Worm (Caenorhabditis elegans) whole organism, late embryonic: ENCODE data around the gene hacl-1.

Experiments used
- C38D4.7 ChIP-seq: fragments of 200-800 bp; sonication (Bioruptor generic); optimal IDR thresholded peaks from 2 replicates; lab custom pipeline; 2018; ENCODE audit warnings: mild to moderate bottlenecking, missing genetic modification characterization, moderate library complexity, missing compliant biosample characterization
- F13H6.1 ChIP-seq: sonication (generic microtip); optimal IDR thresholded peaks from 2 replicates; lab custom pipeline; 2016; ENCODE audit warnings: missing genetic modification characterization, missing compliant biosample characterization
- K02D7.2 ChIP-seq: sonication (generic microtip); optimal IDR thresholded peaks from 2 replicates; lab custom pipeline; 2017; ENCODE audit warnings: mild to moderate bottlenecking, missing genetic modification characterization, missing compliant biosample characterization
- T23F11.4 ChIP-seq: fragments of 200-800 bp; sonication (Bioruptor generic); optimal IDR thresholded peaks from 2 replicates; lab custom pipeline; 2018; ENCODE audit warnings: mild to moderate bottlenecking, missing genetic modification characterization, missing compliant biosample characterization
- Y22D7AL.16 ChIP-seq: sonication (generic microtip); optimal IDR thresholded peaks from 2 replicates; lab custom pipeline; 2016; ENCODE audit warnings: missing genetic modification characterization, missing compliant biosample characterization
- ama-1 ChIP-seq: fragments of 150-350 bp; optimal IDR thresholded peaks from 2 replicates; lab custom pipeline; 2014
- ceh-19 ChIP-seq: fragments of 200-800 bp; sonication (Bioruptor generic); optimal IDR thresholded peaks from 2 replicates; lab custom pipeline; 2018; ENCODE audit warnings: mild to moderate bottlenecking, missing genetic modification characterization, missing compliant biosample characterization
- ceh-2 ChIP-seq: sonication (generic microtip); optimal IDR thresholded peaks from 2 replicates; lab custom pipeline; 2016; ENCODE audit warnings: missing genotype, missing genetic modification characterization, missing compliant biosample characterization
- ceh-31 ChIP-seq: sonication (generic microtip); optimal IDR thresholded peaks from 2 replicates; lab custom pipeline; 2016; ENCODE audit warnings: missing genetic modification characterization, missing compliant biosample characterization
- ceh-34 ChIP-seq: sonication (generic microtip); optimal IDR thresholded peaks from 2 replicates; lab custom pipeline; 2016; ENCODE audit warnings: mild to moderate bottlenecking, missing genetic modification characterization, missing compliant biosample characterization
- ceh-45 ChIP-seq: fragments of 200-800 bp; sonication (Bioruptor generic); IDR thresholded peaks from 2 replicates; pipeline ENCODE4 v1.3.6; 2022; ENCODE audit warnings: missing genetic modification reagents, missing genetic modification characterization, missing compliant biosample characterization
- ceh-48 ChIP-seq: sonication (generic microtip); optimal IDR thresholded peaks from 2 replicates; lab custom pipeline; 2016; ENCODE audit warnings: missing genetic modification characterization, inconsistent platforms, missing compliant biosample characterization
- ceh-9 ChIP-seq: sonication (generic microtip); optimal IDR thresholded peaks from 2 replicates; lab custom pipeline; 2016; ENCODE audit warnings: mild to moderate bottlenecking, missing genetic modification characterization, inconsistent platforms, missing compliant biosample characterization
- dmd-4 ChIP-seq: sonication (generic microtip); optimal IDR thresholded peaks from 2 replicates; lab custom pipeline; 2016; ENCODE audit warnings: borderline replicate concordance, missing genetic modification characterization, missing compliant biosample characterization
- elt-2 ChIP-seq: sonication (generic microtip); optimal IDR thresholded peaks from 2 replicates; lab custom pipeline; 2016; ENCODE audit warnings: missing genetic modification reagents, missing genetic modification characterization, missing compliant biosample characterization
- eyg-1 ChIP-seq: sonication (generic microtip); optimal IDR thresholded peaks from 2 replicates; lab custom pipeline; 2016; ENCODE audit warnings: missing genotype, missing genetic modification characterization, missing compliant biosample characterization
- fax-1 ChIP-seq: sonication (generic microtip); optimal IDR thresholded peaks from 2 replicates; lab custom pipeline; 2016; ENCODE audit warnings: missing genotype, missing genetic modification characterization, missing compliant biosample characterization
- gmeb-2 ChIP-seq: sonication (generic microtip); optimal IDR thresholded peaks from 2 replicates; lab custom pipeline; 2016; ENCODE audit warnings: missing genetic modification characterization, inconsistent platforms, missing compliant biosample characterization
- hlh-13 ChIP-seq: fragments of 200-800 bp; sonication (Bioruptor generic); optimal IDR thresholded peaks from 2 replicates; lab custom pipeline; 2018; ENCODE audit warnings: mild to moderate bottlenecking, missing genetic modification characterization, missing compliant biosample characterization
- hlh-15 ChIP-seq: sonication (generic microtip); optimal IDR thresholded peaks from 2 replicates; lab custom pipeline; 2016; ENCODE audit warnings: missing genetic modification characterization, missing compliant biosample characterization
- hlh-30 ChIP-seq: sonication (generic microtip); optimal IDR thresholded peaks from 2 replicates; lab custom pipeline; 2017; ENCODE audit warnings: antibody characterized with exemption, missing genetic modification characterization, missing compliant biosample characterization; ENCODE audit not compliant: insufficient read depth
- hlh-8 ChIP-seq: sonication (generic microtip); optimal IDR thresholded peaks from 2 replicates; lab custom pipeline; 2016; ENCODE audit warnings: missing genotype, missing genetic modification characterization, missing compliant biosample characterization
- madf-2 ChIP-seq: sonication (generic microtip); optimal IDR thresholded peaks from 2 replicates; lab custom pipeline; 2017; ENCODE audit warnings: missing genetic modification characterization, missing compliant biosample characterization
- mec-3 ChIP-seq: sonication (generic microtip); optimal IDR thresholded peaks from 2 replicates; lab custom pipeline; 2016; ENCODE audit warnings: borderline replicate concordance, missing genetic modification characterization, missing compliant biosample characterization
- nfya-1 ChIP-seq: sonication (generic microtip); optimal IDR thresholded peaks from 2 replicates; lab custom pipeline; 2017; ENCODE audit warnings: missing genetic modification characterization, mild to moderate bottlenecking, missing compliant biosample characterization, antibody characterized with exemption, moderate library complexity
- npax-4 ChIP-seq: sonication (generic microtip); optimal IDR thresholded peaks from 2 replicates; lab custom pipeline; 2016; ENCODE audit warnings: missing genetic modification characterization, missing compliant biosample characterization
- odd-2 ChIP-seq: sonication (generic microtip); optimal IDR thresholded peaks from 2 replicates; lab custom pipeline; 2017; ENCODE audit warnings: antibody characterized with exemption, mild to moderate bottlenecking, missing genetic modification characterization, missing compliant biosample characterization
- pat-9 ChIP-seq: fragments of 200-800 bp; sonication (Bioruptor generic); optimal IDR thresholded peaks from 2 replicates; lab custom pipeline; 2018; ENCODE audit warnings: mild to moderate bottlenecking, missing genetic modification characterization, moderate library complexity, missing compliant biosample characterization
- ref-2 ChIP-seq: sonication (generic microtip); optimal IDR thresholded peaks from 2 replicates; lab custom pipeline; 2016; ENCODE audit warnings: missing genetic modification characterization, missing compliant biosample characterization
- sox-4 ChIP-seq: sonication (generic microtip); optimal IDR thresholded peaks from 2 replicates; lab custom pipeline; 2017; ENCODE audit warnings: mild to moderate bottlenecking, missing genetic modification characterization, inconsistent platforms, missing compliant biosample characterization
- tbx-2 ChIP-seq: sonication (generic microtip); optimal IDR thresholded peaks from 2 replicates; lab custom pipeline; 2016; ENCODE audit warnings: missing genetic modification characterization, missing compliant biosample characterization
- ttx-3 ChIP-seq: sonication (generic microtip); optimal IDR thresholded peaks from 2 replicates; lab custom pipeline; 2016; ENCODE audit warnings: missing genetic modification reagents, missing genetic modification characterization, missing compliant biosample characterization
- unc-3 ChIP-seq, 2 experiments: fragments of 200-800 bp in 1 of 2; sonication (Bioruptor generic) in 1 of 2; sonication (generic microtip) in 1 of 2; conservative IDR thresholded peaks in 1 of 2; optimal IDR thresholded peaks in 1 of 2; 2 replicates each; pipeline versions ENCODE4 v1.3.6 to Lab custom; 2016 to 2022; ENCODE audit warnings: missing compliant biosample characterization in 2 of 2, missing genetic modification characterization in 2 of 2, missing genetic modification reagents in 1 of 2
- zip-5 ChIP-seq: sonication (generic microtip); optimal IDR thresholded peaks from 2 replicates; lab custom pipeline; 2016; ENCODE audit warnings: missing genetic modification characterization, missing compliant biosample characterization

The hacl-1 gene

DNA sequence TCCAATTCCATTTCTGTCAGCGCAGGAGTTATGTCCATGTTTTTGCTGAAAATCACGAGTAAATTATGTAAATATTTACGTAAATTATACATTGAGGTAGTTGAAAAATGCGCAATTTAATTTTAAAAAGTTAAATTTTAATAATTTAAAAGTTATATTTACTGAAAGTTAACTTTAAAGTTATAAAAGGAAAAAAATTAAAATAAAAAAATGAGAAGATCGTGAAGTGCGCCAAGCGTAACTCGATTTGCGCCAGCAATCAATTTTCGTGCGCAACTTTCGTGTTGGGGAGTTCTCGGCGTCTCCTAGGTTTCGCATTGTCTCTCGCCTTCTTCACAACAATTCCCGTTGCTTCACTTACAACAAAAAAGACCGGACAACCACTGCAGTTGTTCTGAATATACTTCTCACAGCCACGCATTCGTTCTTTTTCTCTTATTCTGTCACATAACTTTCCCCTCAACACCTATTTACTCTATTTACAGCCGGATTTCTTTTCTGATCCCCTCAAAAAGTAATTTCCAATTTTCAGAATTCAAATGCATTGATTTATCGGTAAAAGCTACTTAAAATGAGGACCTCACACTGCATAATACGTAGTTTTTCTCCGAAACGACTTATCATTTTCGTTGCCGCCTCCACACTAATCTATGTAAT is 19.1 kb downstream of the hacl-1 start, which contains the start of the genes metl-1 and W02B12.11 (continued):
- no peak for TF ChIP-seq hlh-15 (tag; lab: Kevin White, UChicago)
- no peak for TF ChIP-seq ceh-19 (GFP tag; lab: Kevin White, UChicago)
- no peak for TF ChIP-seq ama-1 (lab: Kevin White, UChicago)
- peak; percentile 46 for TF ChIP-seq tbx-2
- TF ChIP-seq hlh-30 (tag; lab: Kevin White, UChicago), result no peak
- peak; percentile 7 for TF ChIP-seq hlh-8 (tag; lab: Kevin White, UChicago)
- TF ChIP-seq dmd-4 (tag; lab: Kevin White, UChicago), result no peak
- no peak for TF ChIP-seq ceh-9 (tag; lab: Kevin White, UChicago)
- TF ChIP-seq T23F11.4, result no peak
- TF ChIP-seq ceh-45 (GFP tag; lab: Robert Waterston, UW), result no peak
- no peak for TF ChIP-seq K02D7.2 (tag; lab: Kevin White, UChicago)
- peak; percentile 43 for TF ChIP-seq ceh-31 (tag; lab: Kevin White, UChicago)
- TF ChIP-seq sox-4 (tag; lab: Kevin White, UChicago), result no peak
- TF ChIP-seq zip-5 (tag; lab: Kevin White, UChicago), result no peak
- TF ChIP-seq mec-3, result no peak
- no peak for TF ChIP-seq C38D4.7 (GFP tag; lab: Kevin White, UChicago)
- TF ChIP-seq nfya-1 (tag; lab: Kevin White, UChicago), result peak; percentile 62
- no peak for TF ChIP-seq ceh-2 (tag; lab: Kevin White, UChicago)
- TF ChIP-seq Y22D7AL.16 (tag; lab: Kevin White, UChicago), result peak; percentile 26
- TF ChIP-seq ceh-34 (tag; lab: Kevin White, UChicago), result peak; percentile 37
- peak; percentile 66 for TF ChIP-seq elt-2 (tag; lab: Kevin White, UChicago)
- TF ChIP-seq F13H6.1 (tag; lab: Kevin White, UChicago), result no peak
- TF ChIP-seq ref-2 (tag; lab: Kevin White, UChicago), result peak; percentile 49
- no peak for TF ChIP-seq npax-4 (tag; lab: Kevin White, UChicago)
- no peak for TF ChIP-seq gmeb-2 (tag; lab: Kevin White, UChicago)
- TF ChIP-seq ceh-48 (tag; lab: Kevin White, UChicago), result peak; percentile 14
- TF ChIP-seq eyg-1 (tag; lab: Kevin White, UChicago), result no peak
- peak; percentile 19 for TF ChIP-seq ttx-3 (tag; lab: Kevin White, UChicago)
- TF ChIP-seq unc-3 (GFP tag; conservative IDR thresholded peaks at IDR 0.05; lab: Robert Waterston, UW), result 0 out of 2 replicates have a peak, but pooled peaks have one; percentile 24
- no peak for TF ChIP-seq unc-3 (tag; optimal IDR thresholded peaks at IDR 0.05; lab: Kevin White, UChicago)

DNA sequence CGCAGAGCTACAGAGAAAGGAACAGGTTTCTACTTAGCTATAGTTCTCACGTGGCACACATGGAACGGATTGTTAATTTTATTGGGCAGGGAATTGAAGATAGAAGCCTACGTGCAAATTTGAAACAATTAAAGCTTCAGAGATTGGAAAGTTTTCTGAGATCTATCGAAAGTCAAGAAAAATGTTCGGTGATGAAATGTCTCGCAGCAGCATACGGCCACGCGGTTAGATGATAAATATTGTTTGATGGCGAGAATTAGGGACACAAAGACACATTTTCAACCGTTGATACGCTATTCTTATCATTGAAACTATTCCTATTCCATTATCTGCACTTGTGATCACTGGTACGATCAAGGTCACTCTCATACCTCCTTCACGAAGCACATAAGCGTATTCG is 20.2 kb downstream of the hacl-1 start:
- peak; percentile 75 for TF ChIP-seq elt-2 (tag; lab: Kevin White, UChicago)
- no peak for TF ChIP-seq pat-9 (tag; lab: Kevin White, UChicago)
- TF ChIP-seq, all 69 proteins: peak for 1

DNA sequence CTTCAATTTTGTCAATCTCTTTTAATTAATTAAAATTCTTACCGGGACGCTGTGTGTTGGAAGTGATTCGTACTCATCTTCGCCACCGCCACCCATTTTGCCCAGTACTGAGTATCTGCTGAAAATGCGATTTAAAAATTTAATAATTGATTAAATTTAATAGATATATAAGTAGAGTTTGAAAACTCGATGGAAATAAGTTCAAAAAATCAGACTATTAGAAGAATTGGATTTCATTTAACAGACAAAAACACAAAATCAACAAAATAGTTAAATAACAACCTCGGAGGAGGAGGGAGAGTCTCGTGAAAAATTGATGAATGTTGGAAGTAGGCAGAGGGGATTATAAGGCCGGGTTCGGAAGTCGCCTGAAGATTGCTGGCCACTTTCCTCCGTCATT is 20.8 kb downstream of the hacl-1 start, which contains the start of gene mfn-1:
mfn-1 (minus strand) TSS at position 101 of the 400 bp plus-strand sequence.
- TF ChIP-seq odd-2 (tag; lab: Kevin White, UChicago), result no peak
- TF ChIP-seq, all 69 proteins: peak for 0

ce11 chrII:11469574-11470108 is 23.1 kb downstream of the hacl-1 start, which contains the start of gene cisd-1:
Gene cisd-1, minus strand, starts transcription at chrII:11469624.
- no peak for TF ChIP-seq hlh-13

ce11 chrII:11467541-11467940 is 25.2 kb downstream of the hacl-1 start, which contains the start of gene klp-17:
Gene klp-17, minus strand, starts transcription at chrII:11467641.
- no peak for TF ChIP-seq madf-2 (tag; lab: Kevin White, UChicago)
- TF ChIP-seq pat-9 (tag; lab: Kevin White, UChicago), result no peak
- TF ChIP-seq fax-1, result no peak
